Fruit fly (Drosophila melanogaster): Measurements from ENCODE around the gene Orct.

Orct gene

DNA sequence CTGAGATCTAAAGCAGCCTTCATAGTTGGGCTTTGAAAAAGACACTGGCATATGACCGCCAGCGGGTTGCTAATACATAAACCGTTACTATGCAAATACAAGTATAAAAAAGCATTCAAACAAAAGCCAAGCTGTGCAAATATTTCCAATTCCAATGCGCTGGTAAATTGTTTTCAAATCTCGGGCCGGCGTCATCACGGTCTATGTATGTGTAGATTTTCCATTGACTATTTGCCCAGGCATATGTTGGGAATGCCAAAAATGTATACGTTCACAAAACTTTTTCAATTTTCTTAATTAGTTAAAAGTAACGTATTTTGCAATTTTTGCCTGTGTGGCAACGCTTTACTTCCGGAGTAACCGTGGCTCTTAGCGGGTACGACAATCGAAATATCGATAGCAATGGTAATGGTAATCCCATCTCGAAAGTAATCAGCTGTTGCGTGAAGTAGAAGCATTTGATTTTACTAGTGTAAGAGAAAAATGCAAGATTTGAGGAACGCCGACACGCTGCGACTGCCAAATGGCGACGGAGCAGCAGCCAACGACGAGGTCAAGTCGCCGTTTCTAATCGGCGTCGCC is 13.8 kb downstream of the Orct start, which contains the start of the genes CG34290 and Uck (continued):
- TF ChIP-seq CG14860 (GFP tag; IDR thresholded peaks at IDR 0.05; ENCODE audit: partially characterized antibody) (peak; percentile 69; the same call in 2 of the 3 replicates), Ada2b (GFP tag; IDR thresholded peaks at IDR 0.05) (peak; percentile 39; the same call in 1 of the 2 replicates), BtbVII (GFP tag; optimal IDR thresholded peaks at IDR 0.05) (peak; percentile 76), CG9797 (GFP tag; optimal IDR thresholded peaks at IDR 0.05) (peak; percentile 72), CG11247 (GFP tag; IDR thresholded peaks at IDR 0.05) (peak; percentile 79), CG18599 (GFP tag; optimal IDR thresholded peaks at IDR 0.05) (peak; percentile 88), CG11696 (GFP tag; IDR thresholded peaks at IDR 0.05) (no peak), unpg (GFP tag; optimal IDR thresholded peaks at IDR 0.05) (peak; percentile 65), Hr3 (GFP tag; optimal IDR thresholded peaks at IDR 0.05) (peak; percentile 35), CG6854 (GFP tag; optimal IDR thresholded peaks at IDR 0.05) (peak; percentile 84), Blimp-1 (GFP tag; optimal IDR thresholded peaks at IDR 0.05) (peak; percentile 57), CG15696 (tag; optimal IDR thresholded peaks at IDR 0.05) (peak; percentile 38), pfk (GFP tag; optimal IDR thresholded peaks at IDR 0.05) (peak; percentile 70), gsb (GFP tag; IDR thresholded peaks at IDR 0.05) (peak; percentile 61), CG9727 (GFP tag; optimal IDR thresholded peaks at IDR 0.05) (peak; percentile 74), CG3995 (GFP tag; optimal IDR thresholded peaks at IDR 0.05) (peak; percentile 78), CG13775 (GFP tag; optimal IDR thresholded peaks at IDR 0.05) (peak; percentile 84), Antp (GFP tag; optimal IDR thresholded peaks at IDR 0.05) (peak; percentile 59), CG10321 (GFP tag; IDR thresholded peaks at IDR 0.05) (no peak), onecut (GFP tag; IDR thresholded peaks at IDR 0.05) (peak; percentile 74), CG10431 (GFP tag; optimal IDR thresholded peaks at IDR 0.05) (peak; percentile 60), CG10267 (tag; optimal IDR thresholded peaks at IDR 0.05) (peak; percentile 71), hkb (optimal IDR thresholded peaks at IDR 0.05) (no peak), hkb (GFP tag; IDR thresholded peaks at IDR 0.05) (peak; percentile 78), sna (GFP tag; IDR thresholded peaks at IDR 0.05; ENCODE audit: partially characterized antibody) (peak; percentile 89), CG17359 (tag; optimal IDR thresholded peaks at IDR 0.05) (peak; percentile 71), CG4404 (GFP tag; IDR thresholded peaks at IDR 0.05) (no peak), CG13296 (GFP tag; optimal IDR thresholded peaks at IDR 0.05) (peak; percentile 87), CG5245 (GFP tag; optimal IDR thresholded peaks at IDR 0.05) (peak; percentile 48), CG5180 (GFP tag; optimal IDR thresholded peaks at IDR 0.05) (peak; percentile 60), CG2129 (GFP tag; IDR thresholded peaks at IDR 0.05; ENCODE audit: partially characterized antibody) (peak; percentile 35), CG30020 (tag; optimal IDR thresholded peaks at IDR 0.05) (peak; percentile 36), CG1024 (GFP tag; IDR thresholded peaks at IDR 0.05) (no peak), CG11560 (tag; IDR thresholded peaks at IDR 0.05) (no peak), CTCF (GFP tag; optimal IDR thresholded peaks at IDR 0.05) (peak; percentile 58), az2 (GFP tag; optimal IDR thresholded peaks at IDR 0.05) (peak; percentile 8), Nf-YC (tag; optimal IDR thresholded peaks at IDR 0.05) (peak; percentile 59), Vsx1 (GFP tag; optimal IDR thresholded peaks at IDR 0.05) (peak; percentile 97), CG17829 (tag; optimal IDR thresholded peaks at IDR 0.05) (peak; percentile 72), nom (GFP tag; optimal IDR thresholded peaks at IDR 0.05) (peak; percentile 57), CG18764 (GFP tag; optimal IDR thresholded peaks at IDR 0.05) (peak; percentile 54), dm (GFP tag; optimal IDR thresholded peaks at IDR 0.05) (peak; percentile 79), CG6272 (GFP tag; IDR thresholded peaks at IDR 0.05) (peak; percentile 15; the same call in 1 of the 2 replicates), pb (GFP tag; optimal IDR thresholded peaks at IDR 0.05) (peak; percentile 85), Abd-B (GFP tag; optimal IDR thresholded peaks at IDR 0.05) (peak; percentile 17), wdn (GFP tag; IDR thresholded peaks at IDR 0.05) (0 out of 2 replicates have a peak, but pooled peaks have one; percentile 54), slbo (GFP tag; IDR thresholded peaks at IDR 0.05) (peak; percentile 49), CG8478 (optimal IDR thresholded peaks at IDR 0.05) (no peak), pzg (GFP tag; optimal IDR thresholded peaks at IDR 0.05) (peak; percentile 89), Dad (GFP tag; optimal IDR thresholded peaks at IDR 0.05) (peak; percentile 71), Tbp (GFP tag; optimal IDR thresholded peaks at IDR 0.05) (no peak)
